Worm (Caenorhabditis elegans) whole organism, L2 larva: ENCODE measurements around the gene col-78.

Experiments used
- aly-2 ChIP-seq: fragments of 150-350 bp; optimal IDR thresholded peaks from 2 replicates; lab custom pipeline; 2014; ENCODE audit warnings: missing biosample characterization, missing genetic modification characterization
- lin-39 ChIP-seq: fragments of 150-350 bp; optimal IDR thresholded peaks from 2 replicates; lab custom pipeline; 2014; ENCODE audit warnings: missing biosample characterization, missing genetic modification reagents, missing genetic modification characterization
- nhr-237 ChIP-seq: fragments of 150-350 bp; optimal IDR thresholded peaks from 2 replicates; lab custom pipeline; 2014; ENCODE audit warnings: missing biosample characterization, missing genetic modification characterization
- nhr-25 ChIP-seq: fragments of 150-350 bp; sonication (generic microtip); optimal IDR thresholded peaks from 3 replicates; lab custom pipeline; 2014; ENCODE audit warnings: missing biosample characterization, missing genetic modification characterization
- skn-1 ChIP-seq: sonication (generic microtip); optimal IDR thresholded peaks from 2 replicates; lab custom pipeline; 2017; ENCODE audit warnings: missing biosample characterization, missing genetic modification characterization
- snpc-4 ChIP-seq: fragments of 150-350 bp; optimal IDR thresholded peaks from 2 replicates; lab custom pipeline; 2014; ENCODE audit warnings: missing biosample characterization, missing genetic modification characterization
- zag-1 ChIP-seq: fragments of 150-350 bp; optimal IDR thresholded peaks from 2 replicates; lab custom pipeline; 2014; ENCODE audit warnings: missing biosample characterization, missing genetic modification characterization

ce11 chrII:9152231-9152630, at the start of gene col-78:
- TF ChIP-seq lin-39 (tag; lab: Kevin White, UChicago) (no peak), snpc-4 (no peak), nhr-237 (no peak), skn-1 (tag; lab: Kevin White, UChicago) (no peak), zag-1 (tag; lab: Kevin White, UChicago) (no peak), nhr-25 (tag; lab: Kevin White, UChicago) (no peak), aly-2 (tag; lab: Kevin White, UChicago) (no peak)
